Worm (Caenorhabditis elegans) whole organism, L3 larva: ENCODE data around the gene slfl-5.

ENCODE experiments used
- ZK546.5 ChIP-seq: sonication (generic microtip); optimal IDR thresholded peaks from 2 replicates; lab custom pipeline; 2017; ENCODE audit warnings: missing biosample characterization, missing genetic modification characterization
- ama-1 ChIP-seq: fragments of 150-350 bp; optimal IDR thresholded peaks from 2 replicates; lab custom pipeline; 2018
- ceh-9 ChIP-seq: sonication (generic microtip); optimal IDR thresholded peaks from 2 replicates; lab custom pipeline; 2018; ENCODE audit warnings: missing biosample characterization, missing genetic modification characterization
- daf-12 ChIP-seq: fragments of 150-350 bp; optimal IDR thresholded peaks from 2 replicates; lab custom pipeline; 2014; ENCODE audit warnings: missing biosample characterization, missing genetic modification reagents, missing genetic modification characterization
- egl-27 ChIP-seq: sonication (generic microtip); optimal IDR thresholded peaks from 4 replicates; lab custom pipeline; 2017; ENCODE audit warnings: missing biosample characterization, missing genetic modification reagents, missing genetic modification characterization
- egl-5 ChIP-seq: fragments of 150-350 bp; optimal IDR thresholded peaks from 2 replicates; lab custom pipeline; 2017; ENCODE audit warnings: missing biosample characterization, missing genetic modification reagents, missing genetic modification characterization, inconsistent platforms
- elt-2 ChIP-seq: sonication (generic microtip); optimal IDR thresholded peaks from 2 replicates; lab custom pipeline; 2016; ENCODE audit warnings: missing genetic modification reagents, mild to moderate bottlenecking, missing genetic modification characterization, missing compliant biosample characterization
- elt-3 ChIP-seq, 3 experiments: fragments of 150-350 bp in 1 of 3; sonication (generic microtip) in 2 of 3; optimal IDR thresholded peaks; 2 replicates in 2 of 3; 4 replicates in 1 of 3; lab custom pipeline; 2014 to 2017; ENCODE audit warnings: missing biosample characterization in 3 of 3, missing genetic modification characterization in 3 of 3
- eor-1 ChIP-seq, 2 experiments: fragments of 150-350 bp; optimal IDR thresholded peaks; 2 replicates each; lab custom pipeline; 2014 to 2018; ENCODE audit warnings: missing biosample characterization in 2 of 2, missing genetic modification characterization in 2 of 2
- fkh-2 ChIP-seq: fragments of 150-350 bp; optimal IDR thresholded peaks from 2 replicates; lab custom pipeline; 2014; ENCODE audit warnings: missing biosample characterization, missing genetic modification reagents, missing genetic modification characterization
- jun-1 ChIP-seq: fragments of 150-350 bp; optimal IDR thresholded peaks from 2 replicates; lab custom pipeline; 2014; ENCODE audit warnings: missing biosample characterization, missing genetic modification reagents, missing genetic modification characterization
- lin-15B ChIP-seq: fragments of 150-350 bp; optimal IDR thresholded peaks from 2 replicates; lab custom pipeline; 2014; ENCODE audit warnings: missing biosample characterization, missing genetic modification characterization
- lin-39 ChIP-seq: fragments of 150-350 bp; optimal IDR thresholded peaks from 2 replicates; lab custom pipeline; 2018; ENCODE audit warnings: missing biosample characterization, missing genetic modification reagents, missing genetic modification characterization
- nfya-1 ChIP-seq: sonication (generic microtip); optimal IDR thresholded peaks from 2 replicates; lab custom pipeline; 2017; ENCODE audit warnings: missing genetic modification characterization, mild to moderate bottlenecking, missing compliant biosample characterization, antibody characterized with exemption, moderate library complexity; ENCODE audit not compliant: insufficient read depth
- nhr-11 ChIP-seq: fragments of 150-350 bp; optimal IDR thresholded peaks from 2 replicates; lab custom pipeline; 2014; ENCODE audit warnings: missing biosample characterization, missing genetic modification characterization
- nhr-23 ChIP-seq: fragments of 150-350 bp; optimal IDR thresholded peaks from 2 replicates; lab custom pipeline; 2014; ENCODE audit warnings: missing biosample characterization, missing genetic modification reagents, missing genetic modification characterization
- nhr-237 ChIP-seq: fragments of 150-350 bp; optimal IDR thresholded peaks from 2 replicates; lab custom pipeline; 2014; ENCODE audit warnings: missing biosample characterization, missing genetic modification characterization
- nhr-28 ChIP-seq: fragments of 150-350 bp; optimal IDR thresholded peaks from 2 replicates; lab custom pipeline; 2014; ENCODE audit warnings: missing biosample characterization, missing genetic modification characterization
- nhr-43 ChIP-seq: sonication (generic microtip); optimal IDR thresholded peaks from 2 replicates; lab custom pipeline; 2016; ENCODE audit warnings: mild to moderate bottlenecking, missing genetic modification characterization, missing compliant biosample characterization; ENCODE audit not compliant: poor library complexity, severe bottlenecking
- nhr-67 ChIP-seq: fragments of 150-350 bp; optimal IDR thresholded peaks from 2 replicates; lab custom pipeline; 2014; ENCODE audit warnings: missing biosample characterization, missing genetic modification characterization
- nhr-76 ChIP-seq: fragments of 150-350 bp; sonication (generic microtip); optimal IDR thresholded peaks from 5 replicates; lab custom pipeline; 2014; ENCODE audit warnings: missing biosample characterization, missing genetic modification characterization
- nhr-77 ChIP-seq: fragments of 150-350 bp; optimal IDR thresholded peaks from 2 replicates; lab custom pipeline; 2014; ENCODE audit warnings: missing biosample characterization, missing genetic modification characterization
- pha-4 ChIP-seq: fragments of 150-350 bp; optimal IDR thresholded peaks from 2 replicates; lab custom pipeline; 2014; ENCODE audit warnings: missing biosample characterization, missing genetic modification reagents, missing genetic modification characterization
- pqm-1 ChIP-seq: fragments of 150-350 bp; optimal IDR thresholded peaks from 2 replicates; lab custom pipeline; 2017; ENCODE audit warnings: missing biosample characterization, missing genetic modification characterization, inconsistent platforms
- sea-2 ChIP-seq: fragments of 150-350 bp; sonication (generic microtip); optimal IDR thresholded peaks from 4 replicates; lab custom pipeline; 2014; ENCODE audit warnings: missing biosample characterization, missing genetic modification reagents, missing genetic modification characterization
- snpc-4 ChIP-seq: fragments of 150-350 bp; optimal IDR thresholded peaks from 2 replicates; lab custom pipeline; 2014; ENCODE audit warnings: missing biosample characterization, missing genetic modification characterization
- unc-39 ChIP-seq: sonication (generic microtip); optimal IDR thresholded peaks from 4 replicates; lab custom pipeline; 2017; ENCODE audit warnings: missing biosample characterization, missing genetic modification characterization
- unc-62 ChIP-seq: fragments of 150-350 bp; sonication (generic microtip); optimal IDR thresholded peaks from 4 replicates; lab custom pipeline; 2014; ENCODE audit warnings: missing biosample characterization, missing genetic modification reagents, missing genetic modification characterization
- ztf-4 ChIP-seq: fragments of 150-350 bp; optimal IDR thresholded peaks from 2 replicates; lab custom pipeline; 2014; ENCODE audit warnings: missing biosample characterization, missing genetic modification characterization

Gene slfl-5

ce11 chrV:12256398-12256797 is 11.6 kb upstream of the slfl-5 start, which contains the start of gene ugt-55:
TSS of gene ugt-55 (plus strand) at chrV:12256698.
- TF ChIP-seq unc-39 (tag; lab: Kevin White, UChicago) (no peak), nhr-43 (tag; lab: Kevin White, UChicago) (no peak), nhr-237 (no peak), nhr-76 (no peak), pha-4 (no peak), elt-3 (tag; optimal IDR thresholded peaks at IDR 0.05; lab: Kevin White, UChicago) (no peak), nhr-28 (tag; lab: Kevin White, UChicago) (no peak), nhr-77 (tag; lab: Kevin White, UChicago) (no peak), lin-39 (tag; lab: Kevin White, UChicago) (no peak), egl-5 (tag; lab: Kevin White, UChicago) (no peak), unc-62 (GFP tag; lab: Kevin White, UChicago) (no peak), fkh-2 (tag; lab: Kevin White, UChicago) (no peak), sea-2 (GFP tag; lab: Kevin White, UChicago) (no peak), eor-1 (tag; optimal IDR thresholded peaks at IDR 0.05; lab: Kevin White, UChicago) (no peak)

DNA sequence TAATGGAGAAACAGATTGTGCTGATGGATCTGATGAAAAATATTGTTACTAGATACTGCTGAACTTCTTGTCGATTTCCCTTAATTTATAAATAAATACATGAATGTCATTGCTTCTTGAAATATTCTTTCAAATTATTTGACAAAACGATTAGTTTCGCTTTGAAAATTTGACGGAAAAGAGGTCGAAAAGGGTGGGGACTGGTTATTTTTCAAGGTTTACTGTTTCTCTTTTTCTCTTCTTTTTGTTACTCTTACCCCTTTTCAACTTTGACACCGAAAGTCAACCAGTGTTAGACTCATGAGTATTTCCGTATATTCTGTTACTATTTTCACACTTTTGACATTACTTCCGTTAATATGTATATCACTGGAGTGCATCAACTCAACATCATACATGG is 10.5 kb upstream of the slfl-5 start, which contains the start of gene T04H1.12:
Gene T04H1.12, plus strand, starts transcription at position 301 of the 400 bp plus-strand sequence.
- TF ChIP-seq egl-27 = no peak

DNA sequence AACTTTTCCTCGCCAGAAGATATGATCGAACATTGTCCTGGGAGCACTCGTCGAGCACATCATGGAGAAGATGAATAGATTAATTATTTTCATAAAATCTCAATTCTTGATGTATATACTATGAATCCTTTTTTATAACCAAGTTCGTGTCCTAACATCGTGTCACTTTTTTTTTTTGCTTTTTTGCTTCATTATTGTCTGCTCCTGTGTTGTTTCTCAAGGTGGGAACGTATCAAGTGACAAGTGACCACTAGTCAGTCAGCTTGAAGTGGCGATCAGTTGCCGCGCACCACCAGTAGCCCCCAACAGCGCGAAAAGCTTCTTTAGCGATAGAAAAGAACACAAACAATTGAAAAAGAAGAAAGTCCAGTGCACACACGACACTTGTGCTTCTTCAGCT is 7.4 kb upstream of the slfl-5 start, which contains the start of gene lrx-1:
Gene lrx-1, plus strand, starts transcription at position 301 of the 400 bp plus-strand sequence.
- no peak for TF ChIP-seq lin-39 (tag; lab: Kevin White, UChicago)
- TF ChIP-seq ceh-9 (tag; lab: Kevin White, UChicago) = no peak
- no peak for TF ChIP-seq ztf-4
- TF ChIP-seq lin-15B (tag; lab: Kevin White, UChicago) = no peak
- no peak for TF ChIP-seq jun-1
- TF ChIP-seq elt-2 (tag; lab: Kevin White, UChicago) = no peak
- TF ChIP-seq pqm-1 = no peak
- TF ChIP-seq nhr-67 (tag; lab: Kevin White, UChicago) = no peak
- TF ChIP-seq nhr-11 (tag; lab: Kevin White, UChicago) = no peak
- no peak for TF ChIP-seq nhr-23
- TF ChIP-seq daf-12 (tag; lab: Kevin White, UChicago) = no peak
- no peak for TF ChIP-seq nhr-43 (tag; lab: Kevin White, UChicago)
- no peak for TF ChIP-seq ama-1

DNA sequence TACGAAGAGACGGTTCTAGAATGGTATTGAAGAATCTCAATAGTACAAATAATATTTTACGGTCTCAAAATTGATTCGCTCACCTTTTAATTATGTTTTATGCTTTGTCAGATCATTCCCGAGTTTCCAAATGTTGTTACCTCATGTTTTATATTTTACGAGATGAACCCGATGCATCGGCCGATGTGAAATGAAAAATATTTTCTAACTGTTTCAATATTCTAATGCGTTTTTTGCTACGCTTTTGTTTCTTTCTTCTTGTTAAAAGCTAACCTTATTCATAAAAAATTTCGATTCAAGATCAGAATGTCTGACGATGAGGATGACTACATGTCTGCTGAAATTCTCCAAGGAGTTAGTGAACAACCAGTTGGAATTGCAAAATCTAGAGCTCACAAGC is 6.2 kb upstream of the slfl-5 start, which contains the start of gene T04H1.5:
Gene T04H1.5, plus strand, starts transcription at position 301 of the 400 bp plus-strand sequence.
- no peak for TF ChIP-seq pqm-1
- no peak for TF ChIP-seq elt-2 (tag; lab: Kevin White, UChicago)
- TF ChIP-seq unc-39 (tag; lab: Kevin White, UChicago) = no peak
- TF ChIP-seq, all 47 proteins: peak for 0

- TF ChIP-seq ZK546.5 (tag; lab: Kevin White, UChicago) = no peak
- peak; percentile 63 for TF ChIP-seq elt-2 (tag; lab: Kevin White, UChicago)
- TF ChIP-seq lin-15B (tag; lab: Kevin White, UChicago) = peak; percentile 19
- TF ChIP-seq pha-4 = peak; percentile 23
- TF ChIP-seq snpc-4 (tag; lab: Kevin White, UChicago) = no peak
- no peak for TF ChIP-seq nfya-1 (tag; lab: Kevin White, UChicago)
- TF ChIP-seq, all 47 proteins: peak for 3
These were observed 1.1 kb upstream of the slfl-5 start for ce11 chrV:12245777-12246452.

DNA sequence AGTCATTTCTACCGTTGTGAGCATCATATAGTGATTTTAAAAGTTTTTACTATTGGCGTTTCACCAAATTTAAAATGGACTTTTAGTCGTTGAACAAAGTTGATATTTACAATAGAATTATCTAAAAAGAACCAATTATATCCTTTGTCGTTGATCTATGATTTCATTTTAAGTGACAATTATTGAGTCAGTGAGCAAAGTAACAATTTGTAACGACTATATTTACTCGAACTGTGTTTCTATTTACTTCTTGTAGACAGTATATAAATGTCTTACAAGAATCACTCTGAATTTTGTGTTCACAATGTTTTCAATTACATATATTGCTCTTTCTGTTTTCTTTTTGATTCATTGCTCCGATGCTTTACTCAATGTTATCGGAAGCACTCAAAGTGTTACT is 3.7 kb downstream of the slfl-5 start, which contains the start of gene ttr-22:
Gene ttr-22, plus strand, starts transcription at position 301 of the 400 bp plus-strand sequence.
- no peak for TF ChIP-seq nhr-28 (tag; lab: Kevin White, UChicago)
- no peak for TF ChIP-seq sea-2 (GFP tag; lab: Kevin White, UChicago)
- TF ChIP-seq nhr-11 (tag; lab: Kevin White, UChicago) = no peak
- no peak for TF ChIP-seq ceh-9 (tag; lab: Kevin White, UChicago)
